Worm (Caenorhabditis elegans) whole organism, L4 larva: Measurements from ENCODE around the gene C16C10.4.

Source experiments
- F10B5.3 ChIP-seq: sonication (generic microtip); optimal IDR thresholded peaks from 2 replicates; lab custom pipeline; 2016; ENCODE audit warnings: mild to moderate bottlenecking, missing genetic modification characterization, missing compliant biosample characterization
- F26F4.8 ChIP-seq: fragments of 200-800 bp; sonication (Bioruptor generic); conservative IDR thresholded peaks from 2 replicates; pipeline ENCODE4 v1.3.6; 2022; ENCODE audit warnings: missing genetic modification characterization, missing compliant biosample characterization
- Y75B8A.6 ChIP-seq: fragments of 200-800 bp; sonication (Bioruptor generic); IDR thresholded peaks from 2 replicates; pipeline ENCODE4 v1.3.6; 2022; ENCODE audit warnings: missing genetic modification reagents, missing genetic modification characterization, missing compliant biosample characterization
- ZK337.2 ChIP-seq: fragments of 200-800 bp; sonication (Bioruptor generic); IDR thresholded peaks from 2 replicates; pipeline ENCODE4 v1.3.6; 2022; ENCODE audit warnings: missing genetic modification reagents, missing genetic modification characterization, missing compliant biosample characterization
- aly-2 ChIP-seq: sonication (generic microtip); optimal IDR thresholded peaks from 2 replicates; lab custom pipeline; 2018; ENCODE audit warnings: missing biosample characterization, missing genetic modification characterization
- ama-1 ChIP-seq: fragments of 150-350 bp; optimal IDR thresholded peaks from 2 replicates; lab custom pipeline; 2014; ENCODE audit warnings: inconsistent platforms, mixed read lengths
- arid-1 ChIP-seq: fragments of 200-800 bp; sonication (Bioruptor generic); conservative IDR thresholded peaks from 2 replicates; pipeline ENCODE4 v1.3.6; 2022; ENCODE audit warnings: missing genetic modification reagents, missing genetic modification characterization, missing compliant biosample characterization
- attf-4 ChIP-seq: sonication (generic microtip); optimal IDR thresholded peaks from 3 replicates; lab custom pipeline; 2017; ENCODE audit warnings: missing biosample characterization, missing genetic modification characterization
- ceh-32 ChIP-seq: sonication (generic microtip); optimal IDR thresholded peaks from 2 replicates; lab custom pipeline; 2016; ENCODE audit warnings: mild to moderate bottlenecking, missing genetic modification characterization, missing compliant biosample characterization; ENCODE audit not compliant: poor library complexity
- ceh-62 ChIP-seq: sonication (generic microtip); optimal IDR thresholded peaks from 2 replicates; lab custom pipeline; 2017; ENCODE audit warnings: missing biosample characterization, missing genetic modification characterization
- dmd-6 ChIP-seq: fragments of 200-800 bp; sonication (Bioruptor generic); IDR thresholded peaks from 2 replicates; pipeline ENCODE4 v1.3.6; 2022; ENCODE audit warnings: missing genetic modification reagents, missing genetic modification characterization, missing compliant biosample characterization
- dve-1 ChIP-seq: sonication (generic microtip); optimal IDR thresholded peaks from 2 replicates; lab custom pipeline; 2017; ENCODE audit warnings: antibody characterized with exemption, mild to moderate bottlenecking, missing genetic modification characterization, missing compliant biosample characterization; ENCODE audit not compliant: insufficient read depth
- gei-8 ChIP-seq: fragments of 200-800 bp; sonication (Bioruptor generic); optimal IDR thresholded peaks from 2 replicates; lab custom pipeline; 2018; ENCODE audit warnings: mild to moderate bottlenecking, missing genetic modification characterization, missing compliant biosample characterization
- hlh-11 ChIP-seq: fragments of 200-800 bp; sonication (Bioruptor generic); optimal IDR thresholded peaks from 2 replicates; lab custom pipeline; 2018; ENCODE audit warnings: mild to moderate bottlenecking, missing genetic modification characterization, missing compliant biosample characterization
- hmg-1.1 ChIP-seq: fragments of 200-800 bp; sonication (Bioruptor generic); IDR thresholded peaks from 2 replicates; pipeline ENCODE4 v1.3.6; 2022; ENCODE audit warnings: missing genetic modification reagents, missing genetic modification characterization, missing compliant biosample characterization
- lim-7 ChIP-seq: fragments of 200-800 bp; sonication (Bioruptor generic); IDR thresholded peaks from 2 replicates; pipeline ENCODE4 v1.3.6; 2022; ENCODE audit warnings: missing genetic modification characterization, missing compliant biosample characterization
- lin-38 ChIP-seq: fragments of 200-800 bp; sonication (Bioruptor generic); IDR thresholded peaks from 2 replicates; pipeline ENCODE4 v1.3.6; 2022; ENCODE audit warnings: missing genetic modification reagents, missing genetic modification characterization, missing compliant biosample characterization
- lin-39 ChIP-seq: fragments of 150-350 bp; optimal IDR thresholded peaks from 2 replicates; lab custom pipeline; 2014; ENCODE audit warnings: missing biosample characterization, missing genetic modification reagents, missing genetic modification characterization
- lsy-2 ChIP-seq, 2 experiments: fragments of 150-350 bp in 1 of 2; sonication (generic microtip) in 1 of 2; optimal IDR thresholded peaks; 2 replicates each; lab custom pipeline; 2014 to 2017; ENCODE audit warnings: missing biosample characterization in 2 of 2, missing genetic modification characterization in 2 of 2
- madf-5 ChIP-seq, 2 experiments: fragments of 200-800 bp; sonication (Bioruptor generic); IDR thresholded peaks; 2 replicates each; pipeline ENCODE4 v1.3.6; 2022; ENCODE audit warnings: missing compliant biosample characterization in 2 of 2, missing genetic modification characterization in 2 of 2
- madf-9 ChIP-seq: fragments of 200-800 bp; sonication (Bioruptor generic); conservative IDR thresholded peaks from 2 replicates; pipeline ENCODE4 v1.3.6; 2022; ENCODE audit warnings: missing genetic modification reagents, missing genetic modification characterization, missing compliant biosample characterization
- mdl-1 ChIP-seq, 2 experiments: fragments of 150-350 bp in 1 of 2; sonication (generic microtip) in 1 of 2; optimal IDR thresholded peaks; 2 replicates each; lab custom pipeline; 2014 to 2017; ENCODE audit warnings: missing biosample characterization in 2 of 2, missing genetic modification characterization in 2 of 2
- mdt-29 ChIP-seq: fragments of 200-800 bp; sonication (Bioruptor generic); IDR thresholded peaks from 2 replicates; pipeline ENCODE4 v1.3.6; 2022; ENCODE audit warnings: missing genetic modification reagents, missing genetic modification characterization, missing compliant biosample characterization
- mep-1 ChIP-seq: fragments of 150-350 bp; sonication (generic microtip); optimal IDR thresholded peaks from 3 replicates; lab custom pipeline; 2014; ENCODE audit warnings: missing biosample characterization, missing genetic modification characterization
- mxl-2 ChIP-seq: fragments of 200-800 bp; sonication (Bioruptor generic); conservative IDR thresholded peaks from 2 replicates; pipeline ENCODE4 v1.3.6; 2022; ENCODE audit warnings: missing genetic modification reagents, missing genetic modification characterization, missing compliant biosample characterization
- nhr-10 ChIP-seq: fragments of 150-350 bp; optimal IDR thresholded peaks from 2 replicates; lab custom pipeline; 2014; ENCODE audit warnings: missing biosample characterization, missing genetic modification characterization
- nhr-102 ChIP-seq: sonication (generic microtip); optimal IDR thresholded peaks from 2 replicates; lab custom pipeline; 2016; ENCODE audit warnings: mild to moderate bottlenecking, missing genetic modification characterization, moderate library complexity, missing compliant biosample characterization
- nhr-42 ChIP-seq: fragments of 200-800 bp; sonication (Bioruptor generic); IDR thresholded peaks from 2 replicates; pipeline ENCODE4 v1.3.6; 2022; ENCODE audit warnings: missing genetic modification characterization, missing compliant biosample characterization
- nhr-48 ChIP-seq: sonication (generic microtip); optimal IDR thresholded peaks from 2 replicates; lab custom pipeline; 2016; ENCODE audit warnings: mild to moderate bottlenecking, missing genetic modification characterization, missing compliant biosample characterization
- pha-4 ChIP-seq, 2 experiments: fragments of 150-350 bp in 1 of 2; fragments of 200-800 bp in 1 of 2; sonication (Bioruptor generic) in 1 of 2; IDR thresholded peaks in 1 of 2; optimal IDR thresholded peaks in 1 of 2; 2 replicates each; pipeline versions ENCODE4 v1.3.6 to Lab custom; 2014 to 2022; ENCODE audit warnings: missing genetic modification characterization in 2 of 2, missing genetic modification reagents in 2 of 2, missing biosample characterization in 1 of 2, missing compliant biosample characterization in 1 of 2
- php-3 ChIP-seq: fragments of 200-800 bp; sonication (Bioruptor generic); IDR thresholded peaks from 2 replicates; pipeline ENCODE4 v1.3.6; 2022; ENCODE audit warnings: missing genetic modification reagents, missing genetic modification characterization, missing compliant biosample characterization
- pqm-1 ChIP-seq: sonication (generic microtip); optimal IDR thresholded peaks from 2 replicates; lab custom pipeline; 2017; ENCODE audit warnings: missing biosample characterization, missing genetic modification characterization
- saeg-2 ChIP-seq: fragments of 200-800 bp; sonication (Bioruptor generic); IDR thresholded peaks from 2 replicates; pipeline ENCODE4 v1.3.6; 2022; ENCODE audit warnings: missing genetic modification reagents, missing genetic modification characterization, missing compliant biosample characterization
- tag-97 ChIP-seq: fragments of 200-800 bp; sonication (Bioruptor generic); IDR thresholded peaks from 2 replicates; pipeline ENCODE4 v1.3.6; 2022; ENCODE audit warnings: missing genetic modification characterization, missing compliant biosample characterization
- tra-1 ChIP-seq: fragments of 200-800 bp; sonication (Bioruptor generic); IDR thresholded peaks from 2 replicates; pipeline ENCODE4 v1.3.6; 2022; ENCODE audit warnings: missing genetic modification reagents, missing genetic modification characterization, missing compliant biosample characterization
- unc-39 ChIP-seq: sonication (generic microtip); optimal IDR thresholded peaks from 2 replicates; lab custom pipeline; 2017; ENCODE audit warnings: missing biosample characterization, missing genetic modification characterization
- vab-7 ChIP-seq: fragments of 200-800 bp; sonication (Bioruptor generic); IDR thresholded peaks from 2 replicates; pipeline ENCODE4 v1.3.6; 2022; ENCODE audit warnings: missing genetic modification reagents, missing genetic modification characterization, missing compliant biosample characterization
- zfp-2 ChIP-seq: sonication (generic microtip); optimal IDR thresholded peaks from 2 replicates; lab custom pipeline; 2016; ENCODE audit warnings: mild to moderate bottlenecking, missing genetic modification characterization, missing compliant biosample characterization
- zfp-3 ChIP-seq: fragments of 200-800 bp; sonication (Bioruptor generic); conservative IDR thresholded peaks from 2 replicates; pipeline ENCODE4 v1.3.6; 2022; ENCODE audit warnings: missing genetic modification reagents, missing genetic modification characterization, missing compliant biosample characterization

The C16C10.4 gene

ce11 chrIII:4152828-4153227 lies 18.3 kb upstream of the C16C10.4 start (continued):
- TF ChIP-seq zfp-3 (GFP tag; lab: Robert Waterston, UW) (0 out of 2 replicates have a peak, but pooled peaks have one; percentile 16), mdl-1 (tag; optimal IDR thresholded peaks at IDR 0.05; lab: Kevin White, UChicago) (no peak), unc-39 (no peak), lin-38 (peak; percentile 21; the same call in 1 of the 2 replicates), F10B5.3 (no peak), ama-1 (peak; percentile 65), vab-7 (no peak), nhr-102 (tag; lab: Kevin White, UChicago) (no peak), pqm-1 (tag; lab: Kevin White, UChicago) (no peak), lim-7 (GFP tag; lab: Robert Waterston, UW) (0 out of 2 replicates have a peak, but pooled peaks have one; percentile 27), dve-1 (tag; lab: Kevin White, UChicago) (no peak)

ce11 chrIII:4153299-4153698 lies 17.8 kb upstream of the C16C10.4 start, which contains the start of gene glod-4:
glod-4 (plus strand) TSS chrIII:4153599.
- TF ChIP-seq lsy-2 (tag; optimal IDR thresholded peaks at IDR 0.05; lab: Kevin White, UChicago) (peak in 1 of 2 experiments; percentile 41), dmd-6 (GFP tag; lab: Robert Waterston, UW) (no peak)

ce11 chrIII:4157298-4157697 lies 13.8 kb upstream of the C16C10.4 start, which contains the start of gene C16C10.9:
C16C10.9 (minus strand) TSS chrIII:4157398.
- no peak for TF ChIP-seq hmg-1.1
- no peak for TF ChIP-seq pha-4 (GFP tag; IDR thresholded peaks at IDR 0.05; lab: Robert Waterston, UW)
- no peak for TF ChIP-seq pha-4 (tag; optimal IDR thresholded peaks at IDR 0.05; lab: Kevin White, UChicago)
- no peak for TF ChIP-seq ceh-62 (tag; lab: Kevin White, UChicago)
- no peak for TF ChIP-seq nhr-48
- no peak for TF ChIP-seq Y75B8A.6 (GFP tag; lab: Robert Waterston, UW)
- TF ChIP-seq saeg-2 (GFP tag; lab: Robert Waterston, UW), result no peak
- TF ChIP-seq hlh-11 (tag; lab: Kevin White, UChicago), result no peak
- TF ChIP-seq mep-1, result no peak
- no peak for TF ChIP-seq mdt-29 (GFP tag; lab: Robert Waterston, UW)
- TF ChIP-seq F26F4.8, result no peak
- TF ChIP-seq zfp-2 (tag; lab: Kevin White, UChicago), result no peak
- TF ChIP-seq php-3 (GFP tag; lab: Robert Waterston, UW), result no peak
- no peak for TF ChIP-seq ceh-32
- TF ChIP-seq arid-1, result no peak
- no peak for TF ChIP-seq tra-1 (GFP tag; lab: Robert Waterston, UW)
- no peak for TF ChIP-seq lin-39 (tag; lab: Kevin White, UChicago)
- no peak for TF ChIP-seq aly-2 (tag; lab: Kevin White, UChicago)

- TF ChIP-seq php-3 (GFP tag; lab: Robert Waterston, UW) (no peak), gei-8 (GFP tag; lab: Kevin White, UChicago) (no peak), madf-9 (GFP tag; lab: Robert Waterston, UW) (no peak), tag-97 (GFP tag; lab: Robert Waterston, UW) (no peak), nhr-102 (tag; lab: Kevin White, UChicago) (no peak), nhr-10 (tag; lab: Kevin White, UChicago) (no peak), madf-5 (GFP tag; IDR thresholded peaks at IDR 0.05; lab: Robert Waterston, UW) (no peak), dve-1 (tag; lab: Kevin White, UChicago) (no peak), hmg-1.1 (no peak), lsy-2 (tag; optimal IDR thresholded peaks at IDR 0.05; lab: Kevin White, UChicago) (no peak), ZK337.2 (GFP tag; lab: Robert Waterston, UW) (no peak), nhr-42 (GFP tag; lab: Robert Waterston, UW) (no peak), attf-4 (tag; lab: Kevin White, UChicago) (no peak), mxl-2 (GFP tag; lab: Robert Waterston, UW) (no peak)
Observed at ce11 chrIII:4160937-4161336, 10.2 kb upstream of the C16C10.4 start, which contains the start of gene C01G12.16. C01G12.16 (plus strand) TSS chrIII:4161237.
